Worm (Caenorhabditis elegans) whole organism, L4 larva: ENCODE measurements around the gene mig-14.

ENCODE experiments used
- R02D3.7 ChIP-seq: fragments of 150-350 bp; sonication (generic microtip); optimal IDR thresholded peaks from 3 replicates; lab custom pipeline; 2014; ENCODE audit warnings: missing biosample characterization, missing genetic modification characterization
- Y105C5A.15 ChIP-seq: fragments of 200-800 bp; sonication (Bioruptor generic); IDR thresholded peaks from 2 replicates; pipeline ENCODE4 v1.3.6; 2022; ENCODE audit warnings: missing genetic modification characterization, missing compliant biosample characterization
- ama-1 ChIP-seq: fragments of 150-350 bp; optimal IDR thresholded peaks from 2 replicates; lab custom pipeline; 2014; ENCODE audit warnings: inconsistent platforms, mixed read lengths
- dmd-9 ChIP-seq: fragments of 200-800 bp; sonication (Bioruptor generic); IDR thresholded peaks from 2 replicates; pipeline ENCODE4 v1.3.6; 2022; ENCODE audit warnings: missing genetic modification reagents, missing genetic modification characterization, missing compliant biosample characterization
- fkh-10 ChIP-seq: fragments of 150-350 bp; optimal IDR thresholded peaks from 2 replicates; lab custom pipeline; 2014; ENCODE audit warnings: missing biosample characterization, missing genetic modification reagents, missing genetic modification characterization
- fos-1 ChIP-seq: fragments of 150-350 bp; optimal IDR thresholded peaks from 2 replicates; lab custom pipeline; 2014; ENCODE audit warnings: missing biosample characterization, missing genetic modification characterization
- snpc-1.2 ChIP-seq: fragments of 200-800 bp; sonication (Bioruptor generic); IDR thresholded peaks from 2 replicates; pipeline ENCODE4 v1.3.6; 2022; ENCODE audit warnings: missing genetic modification reagents, missing genetic modification characterization, missing compliant biosample characterization
- unc-39 ChIP-seq: sonication (generic microtip); optimal IDR thresholded peaks from 2 replicates; lab custom pipeline; 2017; ENCODE audit warnings: missing biosample characterization, missing genetic modification characterization
- zag-1 ChIP-seq: fragments of 150-350 bp; optimal IDR thresholded peaks from 2 replicates; lab custom pipeline; 2014; ENCODE audit warnings: missing biosample characterization, missing genetic modification characterization

DNA sequence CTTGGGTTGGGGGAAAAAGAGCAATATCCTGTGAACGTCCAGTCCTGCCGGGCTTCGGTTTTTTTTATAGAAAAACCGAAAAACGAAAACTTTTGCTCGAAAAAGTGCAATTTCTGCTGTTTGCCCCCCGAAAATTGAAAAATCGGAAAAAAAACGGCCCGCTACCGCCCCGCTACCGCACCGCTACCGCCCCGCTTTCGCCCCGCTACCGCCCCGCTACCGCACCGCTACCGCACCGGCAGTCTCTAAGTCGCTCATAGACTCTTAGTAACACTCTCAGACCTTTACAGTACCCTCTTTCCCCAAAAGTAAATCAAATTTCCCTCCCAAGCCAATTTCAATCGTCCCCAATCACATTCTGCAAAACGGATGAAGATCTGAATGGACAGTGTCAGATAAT is 53.6 kb downstream of the mig-14 start:
- no peak for TF ChIP-seq Y105C5A.15 (GFP tag; lab: Robert Waterston, UW)
- TF ChIP-seq fos-1 (tag; lab: Kevin White, UChicago): no peak
- TF ChIP-seq unc-39: no peak
- TF ChIP-seq dmd-9 (GFP tag; lab: Robert Waterston, UW): no peak
- TF ChIP-seq zag-1: no peak
- no peak for TF ChIP-seq fkh-10
- no peak for TF ChIP-seq R02D3.7 (tag; lab: Kevin White, UChicago)
- TF ChIP-seq snpc-1.2: no peak
- TF ChIP-seq ama-1 (lab: Kevin White, UChicago): no peak
